Worm (Caenorhabditis elegans): ENCODE results near the gene F46H6.5.

F46H6.5 gene

ce11 chrX:4453101-4453500, 38.9 kb downstream of the F46H6.5 start:
- TF ChIP-seq attf-6 (GFP tag; IDR thresholded peaks at IDR 0.05): no peak
- TF ChIP-seq Y79H2A.3 (GFP tag; conservative IDR thresholded peaks at IDR 0.05): no peak
- no peak for TF ChIP-seq repo-1 (tag; optimal IDR thresholded peaks at IDR 0.05)
- no peak for TF ChIP-seq nfya-1 (tag; optimal IDR thresholded peaks at IDR 0.05; ENCODE audit: borderline replicate concordance, insufficient read depth)
- TF ChIP-seq Y53G8AR.9 (GFP tag; conservative IDR thresholded peaks at IDR 0.05): no peak
- TF ChIP-seq K11D2.4 (GFP tag; IDR thresholded peaks at IDR 0.05): no peak
- TF ChIP-seq snpc-1.1 (tag; optimal IDR thresholded peaks at IDR 0.05; ENCODE audit: insufficient read depth): peak; percentile 29
- 0 out of 2 replicates have a peak, but pooled peaks have one; percentile 23 for TF ChIP-seq bed-1 (GFP tag; IDR thresholded peaks at IDR 0.05)
- no peak for TF ChIP-seq lsy-27 (tag; optimal IDR thresholded peaks at IDR 0.05; ENCODE audit: borderline replicate concordance, insufficient read depth)
- peak; percentile 54 for TF ChIP-seq snpc-4 (GFP tag; optimal IDR thresholded peaks at IDR 0.05)
- peak in 2 of 4 experiments; percentile 56 to 61 for TF ChIP-seq snpc-4 (tag; optimal IDR thresholded peaks at IDR 0.05)
- no peak for TF ChIP-seq T26A5.8 (tag; optimal IDR thresholded peaks at IDR 0.05)
- no peak for TF ChIP-seq athp-1 (tag; optimal IDR thresholded peaks at IDR 0.05)
- TF ChIP-seq ama-1 (optimal IDR thresholded peaks at IDR 0.05): no peak
- peak in 1 of 2 experiments; percentile 35 for TF ChIP-seq ama-1 (GFP tag; optimal IDR thresholded peaks at IDR 0.05)
- no peak for TF ChIP-seq cebp-1 (GFP tag; IDR thresholded peaks at IDR 0.05)
- TF ChIP-seq cebp-1 (tag; optimal IDR thresholded peaks at IDR 0.05): no peak
- TF ChIP-seq dpl-1 (GFP tag; optimal IDR thresholded peaks at IDR 0.05): no peak
- no peak for TF ChIP-seq sptf-2 (GFP tag; optimal IDR thresholded peaks at IDR 0.05)
- TF ChIP-seq ztf-6 (GFP tag; IDR thresholded peaks at IDR 0.05): no peak
- TF ChIP-seq mes-4 (tag; optimal IDR thresholded peaks at IDR 0.05): no peak
- TF ChIP-seq fkh-3 (tag; optimal IDR thresholded peaks at IDR 0.05): peak; percentile 16
- no peak for TF ChIP-seq bed-2 (GFP tag; IDR thresholded peaks at IDR 0.05)
- no peak for TF ChIP-seq ceh-27 (GFP tag; optimal IDR thresholded peaks at IDR 0.05)
- TF ChIP-seq ztf-3 (GFP tag; optimal IDR thresholded peaks at IDR 0.05): no peak
- no peak for TF ChIP-seq aptf-2 (GFP tag; conservative IDR thresholded peaks at IDR 0.05)
- TF ChIP-seq sea-2 (GFP tag; IDR thresholded peaks at IDR 0.05): no peak
- TF ChIP-seq Y56A3A.18 (GFP tag; IDR thresholded peaks at IDR 0.05): 0 out of 2 replicates have a peak, but pooled peaks have one; percentile 26
- peak; percentile 65; the same call in 1 of the 2 replicates for TF ChIP-seq pbrm-1 (GFP tag; IDR thresholded peaks at IDR 0.05)
- peak; percentile 71 for TF ChIP-seq dox-1 (GFP tag; IDR thresholded peaks at IDR 0.05)
- TF ChIP-seq gei-17 (GFP tag; optimal IDR thresholded peaks at IDR 0.05): no peak
- no peak for TF ChIP-seq ccch-3 (GFP tag; optimal IDR thresholded peaks at IDR 0.05)
- peak; percentile 83 for TF ChIP-seq B0261.1 (tag; optimal IDR thresholded peaks at IDR 0.05)
- no peak for TF ChIP-seq mxl-1 (tag; optimal IDR thresholded peaks at IDR 0.05)
- TF ChIP-seq lsl-1 (GFP tag; optimal IDR thresholded peaks at IDR 0.05): no peak
- TF ChIP-seq ztf-25 (GFP tag; IDR thresholded peaks at IDR 0.05): peak; percentile 75; the same call in 1 of the 2 replicates
- TF ChIP-seq hmg-1.2 (GFP tag; IDR thresholded peaks at IDR 0.05): peak; percentile 64
- no peak for TF ChIP-seq tbx-9 (tag; optimal IDR thresholded peaks at IDR 0.05; ENCODE audit: borderline replicate concordance)
- TF ChIP-seq ceh-58 (GFP tag; IDR thresholded peaks at IDR 0.05): no peak
- peak; percentile 68 for TF ChIP-seq D2030.7 (GFP tag; IDR thresholded peaks at IDR 0.05)
- peak; percentile 24 for TF ChIP-seq F52B5.7 (tag; optimal IDR thresholded peaks at IDR 0.05)
- TF ChIP-seq hmg-20 (GFP tag; IDR thresholded peaks at IDR 0.05): 0 out of 2 replicates have a peak, but pooled peaks have one; percentile 12
- TF ChIP-seq ZK185.1 (tag; optimal IDR thresholded peaks at IDR 0.05; ENCODE audit: poor library complexity, severe bottlenecking): peak; percentile 39
- peak; percentile 35 for TF ChIP-seq ztf-18 (tag; optimal IDR thresholded peaks at IDR 0.05)
- TF ChIP-seq ekl-4 (GFP tag; IDR thresholded peaks at IDR 0.05): peak; percentile 13; the same call in 1 of the 2 replicates
- TF ChIP-seq lin-26 (GFP tag; IDR thresholded peaks at IDR 0.05): peak; percentile 88
- TF ChIP-seq ztf-28 (GFP tag; IDR thresholded peaks at IDR 0.05): 0 out of 2 replicates have a peak, but pooled peaks have one; percentile 8
- TF ChIP-seq F23B12.7 (tag; optimal IDR thresholded peaks at IDR 0.05; ENCODE audit: insufficient read depth): no peak
- peak; percentile 19; the same call in 1 of the 2 replicates for TF ChIP-seq rcor-1 (GFP tag; IDR thresholded peaks at IDR 0.05)

Measured in whole organism, young adult.